Fruit fly (Drosophila melanogaster): ENCODE measurements around the gene CG9727.

Gene CG9727

dm6 chr3R:6427619-6428378 is 28.7 kb downstream of the CG9727 start (continued):
- peak; percentile 20 for TF ChIP-seq CG8089 (GFP tag; optimal IDR thresholded peaks at IDR 0.05)
- peak; percentile 78 for TF ChIP-seq Ets65A (GFP tag)
- no peak for TF ChIP-seq gt (GFP tag; IDR thresholded peaks at IDR 0.05)
- TF ChIP-seq CG11456 (GFP tag; IDR thresholded peaks at IDR 0.05) = no peak
- peak; percentile 63; the same call in 1 of the 2 replicates for TF ChIP-seq E2f1 (GFP tag; IDR thresholded peaks at IDR 0.05)
- no peak for TF ChIP-seq chm (GFP tag; IDR thresholded peaks at IDR 0.05)
- TF ChIP-seq CG6791 (GFP tag; IDR thresholded peaks at IDR 0.05; ENCODE audit: partially characterized antibody) = peak; percentile 46; the same call in 1 of the 3 replicates
- peak; percentile 75 for TF ChIP-seq CG1603 (tag; optimal IDR thresholded peaks at IDR 0.05)
- peak; percentile 52 for TF ChIP-seq CG4820 (GFP tag; optimal IDR thresholded peaks at IDR 0.05)
- peak; percentile 77 for TF ChIP-seq Xrp1 (GFP tag; IDR thresholded peaks at IDR 0.05)
- peak in 1 of 2 experiments; percentile 64 for TF ChIP-seq eve (GFP tag; optimal IDR thresholded peaks at IDR 0.05)
- TF ChIP-seq CG12219 (GFP tag; optimal IDR thresholded peaks at IDR 0.05) = no peak
- no peak for TF ChIP-seq fru (optimal IDR thresholded peaks at IDR 0.05)
- peak; percentile 18 for TF ChIP-seq pum (GFP tag; optimal IDR thresholded peaks at IDR 0.05)
- peak; percentile 23 for TF ChIP-seq dm (GFP tag; optimal IDR thresholded peaks at IDR 0.05)
- TF ChIP-seq pfk (GFP tag; optimal IDR thresholded peaks at IDR 0.05) = peak; percentile 24
- peak; percentile 6 for TF ChIP-seq CG15696 (tag; optimal IDR thresholded peaks at IDR 0.05)
- peak; percentile 41 for TF ChIP-seq CG1647 (GFP tag; optimal IDR thresholded peaks at IDR 0.05)
- no peak for TF ChIP-seq fu2 (GFP tag; optimal IDR thresholded peaks at IDR 0.05)
- TF ChIP-seq abd-A (tag; optimal IDR thresholded peaks at IDR 0.05) = peak; percentile 89
- peak; percentile 13 for TF ChIP-seq CG1602 (GFP tag; optimal IDR thresholded peaks at IDR 0.05)
- no peak for TF ChIP-seq sna (GFP tag; IDR thresholded peaks at IDR 0.05; ENCODE audit: partially characterized antibody)
- no peak for TF ChIP-seq pzg (GFP tag; optimal IDR thresholded peaks at IDR 0.05)
- peak; percentile 63 for TF ChIP-seq grau (tag; optimal IDR thresholded peaks at IDR 0.05)
- TF ChIP-seq maf-S (GFP tag; optimal IDR thresholded peaks at IDR 0.05) = no peak
- peak; percentile 92 for TF ChIP-seq pros (GFP tag; optimal IDR thresholded peaks at IDR 0.05)
- peak; percentile 36 for TF ChIP-seq Lhr (GFP tag; optimal IDR thresholded peaks at IDR 0.05)
- TF ChIP-seq sqz (GFP tag; optimal IDR thresholded peaks at IDR 0.05) = no peak
- peak; percentile 19 for TF ChIP-seq CG8944 (GFP tag; optimal IDR thresholded peaks at IDR 0.05)
- TF ChIP-seq CG30403 (GFP tag; optimal IDR thresholded peaks at IDR 0.05) = peak; percentile 61
- peak; percentile 59 for TF ChIP-seq CG12769 (tag; optimal IDR thresholded peaks at IDR 0.05)
- TF ChIP-seq CG10431 (GFP tag; optimal IDR thresholded peaks at IDR 0.05) = no peak
- no peak for TF ChIP-seq danr (GFP tag; IDR thresholded peaks at IDR 0.05)
- no peak for TF ChIP-seq dimm (GFP tag; IDR thresholded peaks at IDR 0.05)
- TF ChIP-seq H15 (GFP tag; IDR thresholded peaks at IDR 0.05) = peak; percentile 44; the same call in 1 of the 3 replicates
- no peak for TF ChIP-seq Bgb (GFP tag; IDR thresholded peaks at IDR 0.05; ENCODE audit: partially characterized antibody)
- TF ChIP-seq pnt (GFP tag; optimal IDR thresholded peaks at IDR 0.05) = peak; percentile 63
- TF ChIP-seq vvl (GFP tag; IDR thresholded peaks at IDR 0.05) = peak; percentile 80
- TF ChIP-seq lov (optimal IDR thresholded peaks at IDR 0.05) = no peak
- TF ChIP-seq lov (GFP tag; IDR thresholded peaks at IDR 0.05) = 0 out of 3 replicates have a peak, but pooled peaks have one; percentile 69
- TF ChIP-seq dpn (GFP tag; optimal IDR thresholded peaks at IDR 0.05) = peak; percentile 47 to 62
- TF ChIP-seq Hr78 (GFP tag; optimal IDR thresholded peaks at IDR 0.05) = peak in 1 of 2 experiments; percentile 8
- peak; percentile 66 for TF ChIP-seq Hsf (GFP tag; optimal IDR thresholded peaks at IDR 0.05)
- TF ChIP-seq gsb-n (tag; optimal IDR thresholded peaks at IDR 0.05) = peak; percentile 81
- TF ChIP-seq luna (GFP tag; optimal IDR thresholded peaks at IDR 0.05) = no peak
- peak; percentile 58; the same call in 1 of the 2 replicates for TF ChIP-seq CG10366 (GFP tag; IDR thresholded peaks at IDR 0.05)
- TF ChIP-seq onecut (GFP tag; IDR thresholded peaks at IDR 0.05) = no peak; the same call in 1 of the 2 replicates
- peak; percentile 54 for TF ChIP-seq CG15601 (tag; optimal IDR thresholded peaks at IDR 0.05)
- peak; percentile 58; the same call in 2 of the 3 replicates for TF ChIP-seq croc (GFP tag; conservative IDR thresholded peaks at IDR 0.05)
- TF ChIP-seq tio (GFP tag; optimal IDR thresholded peaks at IDR 0.05) = peak; percentile 68

All from whole organism, embryonic.